Worm (Caenorhabditis elegans): Measurements from ENCODE around the gene zig-10.

- TF ChIP-seq zag-1 (tag; optimal IDR thresholded peaks at IDR 0.05) (no peak), nhr-11 (tag; optimal IDR thresholded peaks at IDR 0.05) (no peak)
These were observed 42.6 kb downstream of the zig-10 start, which contains the start of gene cutl-16 for ce11 chrII:6441128-6441527.
